Fruit fly (Drosophila melanogaster): Measurements from ENCODE around the gene CG32137.

The CG32137 gene

DNA sequence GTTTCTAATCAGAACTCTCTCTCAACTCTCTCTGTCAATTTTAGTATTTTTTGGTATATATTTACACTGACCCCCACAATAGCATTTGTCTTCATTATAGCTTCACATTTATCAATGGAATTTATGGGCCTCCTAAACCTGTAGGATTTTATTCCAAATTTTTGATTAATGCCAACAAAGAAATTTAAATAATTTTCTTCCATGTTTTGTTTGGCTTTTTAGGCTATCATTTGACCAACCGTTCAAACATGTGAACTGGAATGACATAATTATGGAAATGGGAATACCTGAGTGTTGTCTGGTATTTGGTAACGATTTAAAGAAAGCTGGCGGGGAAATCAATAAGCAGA is 18.4 kb upstream of the CG32137 start:
- no peak for TF ChIP-seq usp (GFP tag; optimal IDR thresholded peaks at IDR 0.05)
- TF ChIP-seq CG8478 (optimal IDR thresholded peaks at IDR 0.05) = no peak
- no peak for TF ChIP-seq psq (optimal IDR thresholded peaks at IDR 0.05)
- no peak for TF ChIP-seq EcR (GFP tag; optimal IDR thresholded peaks at IDR 0.05)
- TF ChIP-seq pan (optimal IDR thresholded peaks at IDR 0.05) = no peak
- no peak for TF ChIP-seq Dll (optimal IDR thresholded peaks at IDR 0.05)

DNA sequence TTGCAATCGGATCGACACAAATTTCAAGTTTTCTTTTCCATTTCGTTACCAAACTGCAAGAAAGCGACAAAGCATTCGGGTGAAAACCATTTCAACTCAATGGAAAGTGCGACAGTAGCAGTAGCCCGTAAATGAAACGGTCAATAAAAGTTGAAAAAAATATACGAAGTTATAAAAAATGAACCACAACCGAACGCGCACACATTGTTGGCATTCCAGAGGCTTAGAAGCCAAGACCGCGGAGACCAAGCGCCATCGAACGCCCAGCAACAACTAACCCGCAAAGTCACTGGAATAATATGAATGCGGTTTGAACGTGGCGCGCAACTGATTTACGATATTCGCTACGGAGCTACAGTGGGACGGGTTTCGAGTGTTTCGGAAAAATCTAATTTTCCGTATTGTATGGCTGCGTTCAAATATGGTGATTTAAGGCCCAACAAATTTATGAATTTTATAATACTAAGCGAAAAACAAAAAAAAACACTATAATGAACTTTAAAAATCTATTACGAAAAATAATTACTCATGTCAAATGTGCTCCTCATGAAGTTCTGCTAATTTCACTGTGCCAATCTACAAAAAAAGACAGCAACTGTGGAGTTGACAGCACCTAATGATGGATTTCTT is 16.9 kb upstream of the CG32137 start:
- TF ChIP-seq CG8478 (optimal IDR thresholded peaks at IDR 0.05) (no peak), psq (optimal IDR thresholded peaks at IDR 0.05) (no peak), EcR (GFP tag; optimal IDR thresholded peaks at IDR 0.05) (no peak), usp (GFP tag; optimal IDR thresholded peaks at IDR 0.05) (no peak), Dll (optimal IDR thresholded peaks at IDR 0.05) (no peak), pan (optimal IDR thresholded peaks at IDR 0.05) (no peak)

- TF ChIP-seq psq (optimal IDR thresholded peaks at IDR 0.05) = no peak
- TF ChIP-seq CG8478 (optimal IDR thresholded peaks at IDR 0.05) = no peak
- no peak for TF ChIP-seq pan (optimal IDR thresholded peaks at IDR 0.05)
- TF ChIP-seq EcR (GFP tag; optimal IDR thresholded peaks at IDR 0.05) = no peak
- no peak for TF ChIP-seq Dll (optimal IDR thresholded peaks at IDR 0.05)
- TF ChIP-seq usp (GFP tag; optimal IDR thresholded peaks at IDR 0.05) = no peak
Observed at dm6 chr3L:13923332-13924272, 15.4 kb upstream of the CG32137 start.

DNA sequence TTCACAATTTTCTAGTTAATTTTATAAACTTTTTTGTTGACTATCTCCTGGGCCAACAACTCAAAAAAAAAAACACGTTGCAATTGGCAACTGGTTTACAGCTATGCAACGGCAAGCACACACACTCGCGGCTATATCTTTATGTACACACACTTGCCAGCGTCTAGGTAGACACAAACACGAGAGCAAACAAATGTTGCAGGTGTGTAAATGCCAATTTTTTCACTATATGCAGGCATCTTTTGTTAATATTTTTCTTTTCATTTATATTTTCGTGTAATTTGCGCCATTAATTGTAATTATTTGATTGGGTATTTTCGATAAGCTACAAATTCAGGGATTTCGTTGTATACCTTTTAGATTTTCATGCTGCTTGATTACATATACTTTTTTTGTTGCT is 14.4 kb upstream of the CG32137 start:
- TF ChIP-seq EcR (GFP tag; optimal IDR thresholded peaks at IDR 0.05) = no peak
- TF ChIP-seq psq (optimal IDR thresholded peaks at IDR 0.05) = no peak
- TF ChIP-seq pan (optimal IDR thresholded peaks at IDR 0.05) = no peak
- no peak for TF ChIP-seq Dll (optimal IDR thresholded peaks at IDR 0.05)
- TF ChIP-seq usp (GFP tag; optimal IDR thresholded peaks at IDR 0.05) = no peak

dm6 chr3L:13925117-13925726 is 13.8 kb upstream of the CG32137 start, which contains the start of gene Rgl:
TSS of gene Rgl (minus strand) at chr3L:13925335.
- peak; percentile 92 for TF ChIP-seq Dll (optimal IDR thresholded peaks at IDR 0.05)
- no peak for TF ChIP-seq EcR (GFP tag; optimal IDR thresholded peaks at IDR 0.05)
- TF ChIP-seq usp (GFP tag; optimal IDR thresholded peaks at IDR 0.05) = no peak
- no peak for TF ChIP-seq psq (optimal IDR thresholded peaks at IDR 0.05)
- no peak for TF ChIP-seq CG8478 (optimal IDR thresholded peaks at IDR 0.05)

- TF ChIP-seq EcR (GFP tag; optimal IDR thresholded peaks at IDR 0.05) (no peak), CG8478 (optimal IDR thresholded peaks at IDR 0.05) (no peak), psq (optimal IDR thresholded peaks at IDR 0.05) (no peak), Dll (optimal IDR thresholded peaks at IDR 0.05) (no peak), pan (optimal IDR thresholded peaks at IDR 0.05) (no peak), usp (GFP tag; optimal IDR thresholded peaks at IDR 0.05) (no peak)
Observed at dm6 chr3L:13928769-13929594, 10.1 kb upstream of the CG32137 start, which contains the start of the genes CG8833 and DCTN1-p150. TSS of gene CG8833 (minus strand) at chr3L:13929000. TSS of gene DCTN1-p150 (plus strand) at chr3L:13929387.

dm6 chr3L:13934902-13935301 is 4.1 kb upstream of the CG32137 start:
- TF ChIP-seq Dll (optimal IDR thresholded peaks at IDR 0.05) = no peak
- TF ChIP-seq EcR (GFP tag; optimal IDR thresholded peaks at IDR 0.05) = no peak
- no peak for TF ChIP-seq pan (optimal IDR thresholded peaks at IDR 0.05)
- TF ChIP-seq usp (GFP tag; optimal IDR thresholded peaks at IDR 0.05) = no peak
- TF ChIP-seq CG8478 (optimal IDR thresholded peaks at IDR 0.05) = no peak
- no peak for TF ChIP-seq psq (optimal IDR thresholded peaks at IDR 0.05)

DNA sequence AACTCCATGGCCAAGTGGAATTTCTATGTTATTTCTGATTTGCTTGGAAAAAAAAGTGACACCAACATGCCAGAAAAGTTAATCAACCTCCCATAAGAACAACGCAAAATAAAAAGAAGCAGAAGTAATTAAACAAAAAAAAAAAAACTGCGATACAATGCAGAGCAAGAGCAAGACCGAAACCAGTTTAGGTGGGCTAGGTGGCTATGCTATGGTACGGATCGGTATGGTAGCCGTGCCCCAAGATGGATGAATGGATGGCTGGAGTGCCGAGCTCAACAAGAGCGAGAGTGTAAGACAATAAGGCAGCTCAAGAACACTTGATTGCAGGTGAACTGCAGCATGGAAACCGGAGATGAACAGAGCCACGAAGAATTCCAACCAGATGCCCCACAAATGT is 2.3 kb upstream of the CG32137 start:
- TF ChIP-seq EcR (GFP tag; optimal IDR thresholded peaks at IDR 0.05) (no peak), CG8478 (optimal IDR thresholded peaks at IDR 0.05) (no peak), Dll (optimal IDR thresholded peaks at IDR 0.05) (no peak), pan (optimal IDR thresholded peaks at IDR 0.05) (no peak), psq (optimal IDR thresholded peaks at IDR 0.05) (no peak), usp (GFP tag; optimal IDR thresholded peaks at IDR 0.05) (no peak)

- TF ChIP-seq psq (optimal IDR thresholded peaks at IDR 0.05) (no peak), usp (GFP tag; optimal IDR thresholded peaks at IDR 0.05) (no peak), Dll (optimal IDR thresholded peaks at IDR 0.05) (no peak), pan (optimal IDR thresholded peaks at IDR 0.05) (no peak), EcR (GFP tag; optimal IDR thresholded peaks at IDR 0.05) (no peak), CG8478 (optimal IDR thresholded peaks at IDR 0.05) (no peak)
Observed at dm6 chr3L:13938470-13939150, 440 bp upstream of the CG32137 start.

- no peak for TF ChIP-seq CG8478 (optimal IDR thresholded peaks at IDR 0.05)
- no peak for TF ChIP-seq EcR (GFP tag; optimal IDR thresholded peaks at IDR 0.05)
- no peak for TF ChIP-seq psq (optimal IDR thresholded peaks at IDR 0.05)
- TF ChIP-seq pan (optimal IDR thresholded peaks at IDR 0.05) = no peak
Observed at dm6 chr3L:13946003-13946402, 7.0 kb downstream of the CG32137 start.

Data from whole organism.